Worm (Caenorhabditis elegans): ENCODE measurements around the gene ZK402.2.
"Not testable (repeated sequence)": the region's sequence is repeated elsewhere in the genome, so short reads cannot be mapped to it uniquely, and the experiment has no call there.

Gene ZK402.2

ce11 chrX:1403444-1403843 is at the start of gene ZK402.2:
Gene ZK402.2 (plus strand): TSS chrX:1403744.
- TF ChIP-seq eor-1 (tag; optimal IDR thresholded peaks at IDR 0.05); fkh-10 (GFP tag; optimal IDR thresholded peaks at IDR 0.05); elt-3 (tag; optimal IDR thresholded peaks at IDR 0.05): not testable (repeated sequence)

- TF ChIP-seq nhr-67 (tag; optimal IDR thresholded peaks at IDR 0.05) = no peak
- TF ChIP-seq skn-1 (tag; optimal IDR thresholded peaks at IDR 0.05) = no peak
- no peak for TF ChIP-seq elt-1 (tag; optimal IDR thresholded peaks at IDR 0.05)
- TF ChIP-seq elt-3 (tag; optimal IDR thresholded peaks at IDR 0.05) = no peak
- no peak for TF ChIP-seq fos-1 (tag; optimal IDR thresholded peaks at IDR 0.05)
- TF ChIP-seq nhr-25 (tag; optimal IDR thresholded peaks at IDR 0.05) = no peak
- TF ChIP-seq nhr-43 (tag; optimal IDR thresholded peaks at IDR 0.05; ENCODE audit: poor library complexity, severe bottlenecking) = no peak
- no peak for TF ChIP-seq nhr-11 (tag; optimal IDR thresholded peaks at IDR 0.05)
- TF ChIP-seq lin-39 (tag; optimal IDR thresholded peaks at IDR 0.05) = no peak
- no peak for TF ChIP-seq daf-12 (tag; optimal IDR thresholded peaks at IDR 0.05)
- TF ChIP-seq aly-2 (tag; optimal IDR thresholded peaks at IDR 0.05) = no peak
- TF ChIP-seq nhr-77 (tag; optimal IDR thresholded peaks at IDR 0.05) = no peak
- no peak for TF ChIP-seq R02D3.7 (tag; optimal IDR thresholded peaks at IDR 0.05)
- TF ChIP-seq nhr-28 (tag; optimal IDR thresholded peaks at IDR 0.05) = no peak
- no peak for TF ChIP-seq unc-39 (tag; optimal IDR thresholded peaks at IDR 0.05)
- no peak for TF ChIP-seq fkh-2 (tag; optimal IDR thresholded peaks at IDR 0.05)
- TF ChIP-seq nhr-12 (tag; optimal IDR thresholded peaks at IDR 0.05) = no peak
- no peak for TF ChIP-seq nhr-23 (tag; optimal IDR thresholded peaks at IDR 0.05)
Measured at ce11 chrX:1358295-1358694, 45.2 kb upstream of the ZK402.2 start, which contains the start of gene F56C3.3. Gene F56C3.3 (minus strand): TSS chrX:1358395.

- TF ChIP-seq nhr-237 (tag; optimal IDR thresholded peaks at IDR 0.05) (no peak), fos-1 (tag; optimal IDR thresholded peaks at IDR 0.05) (no peak), lin-15B (tag; optimal IDR thresholded peaks at IDR 0.05) (no peak), nhr-43 (tag; optimal IDR thresholded peaks at IDR 0.05; ENCODE audit: poor library complexity, severe bottlenecking) (no peak), unc-62 (GFP tag; optimal IDR thresholded peaks at IDR 0.05) (no peak)
Measured at ce11 chrX:1360631-1361030, 42.9 kb upstream of the ZK402.2 start, which contains the start of gene F56C3.4. Gene F56C3.4 (minus strand): TSS chrX:1360731.

ce11 chrX:1367416-1367815 is 36.1 kb upstream of the ZK402.2 start, which contains the start of gene dgn-2:
Gene dgn-2 (minus strand): TSS chrX:1367516.
- TF ChIP-seq lin-39 (tag; optimal IDR thresholded peaks at IDR 0.05) (no peak), sea-2 (GFP tag; optimal IDR thresholded peaks at IDR 0.05) (no peak), aly-2 (tag; optimal IDR thresholded peaks at IDR 0.05) (no peak), pha-4 (tag; optimal IDR thresholded peaks at IDR 0.05) (no peak), ceh-16 (tag; optimal IDR thresholded peaks at IDR 0.05) (no peak), snpc-4 (tag; optimal IDR thresholded peaks at IDR 0.05) (no peak), fos-1 (tag; optimal IDR thresholded peaks at IDR 0.05) (no peak), jun-1 (tag; optimal IDR thresholded peaks at IDR 0.05) (no peak), fkh-2 (tag; optimal IDR thresholded peaks at IDR 0.05) (no peak), elt-1 (tag; optimal IDR thresholded peaks at IDR 0.05) (no peak), nhr-23 (tag; optimal IDR thresholded peaks at IDR 0.05) (no peak), nhr-11 (tag; optimal IDR thresholded peaks at IDR 0.05) (no peak), nhr-67 (tag; optimal IDR thresholded peaks at IDR 0.05) (no peak), ztf-4 (tag; optimal IDR thresholded peaks at IDR 0.05) (no peak), ceh-82 (tag; optimal IDR thresholded peaks at IDR 0.05) (no peak), zag-1 (tag; optimal IDR thresholded peaks at IDR 0.05) (no peak), eor-1 (tag; optimal IDR thresholded peaks at IDR 0.05) (no peak), lin-15B (tag; optimal IDR thresholded peaks at IDR 0.05) (no peak), fkh-10 (GFP tag; optimal IDR thresholded peaks at IDR 0.05) (no peak), elt-3 (tag; optimal IDR thresholded peaks at IDR 0.05) (no peak)

- peak; percentile 10 for TF ChIP-seq ceh-28 (tag; optimal IDR thresholded peaks at IDR 0.05)
- peak; percentile 9 for TF ChIP-seq elt-2 (tag; optimal IDR thresholded peaks at IDR 0.05)
- TF ChIP-seq nfya-1 (tag; optimal IDR thresholded peaks at IDR 0.05; ENCODE audit: insufficient read depth) = no peak
- TF ChIP-seq ztf-4 (tag; optimal IDR thresholded peaks at IDR 0.05) = no peak
- no peak for TF ChIP-seq hmg-11 (tag; optimal IDR thresholded peaks at IDR 0.05)
- TF ChIP-seq nhr-43 (tag; optimal IDR thresholded peaks at IDR 0.05; ENCODE audit: poor library complexity, severe bottlenecking) = no peak
- TF ChIP-seq egl-5 (tag; optimal IDR thresholded peaks at IDR 0.05) = no peak
- no peak for TF ChIP-seq egl-27 (tag; optimal IDR thresholded peaks at IDR 0.05)
- peak; percentile 2 for TF ChIP-seq tbx-2 (tag; optimal IDR thresholded peaks at IDR 0.05)
- TF ChIP-seq daf-12 (tag; optimal IDR thresholded peaks at IDR 0.05) = no peak
Measured at ce11 chrX:1370736-1371281, 32.7 kb upstream of the ZK402.2 start, which contains the start of gene F56C3.7. Gene F56C3.7 (minus strand): TSS chrX:1370786.

All from whole organism, L3 larva.